Worm (Caenorhabditis elegans) whole organism, L2 larva: ENCODE results near the gene W09H1.1.

Experiments used
- ZK546.5 ChIP-seq: sonication (generic microtip); optimal IDR thresholded peaks from 2 replicates; lab custom pipeline; 2017; ENCODE audit warnings: missing biosample characterization, missing genetic modification characterization
- blmp-1 ChIP-seq: sonication (generic microtip); optimal IDR thresholded peaks from 2 replicates; lab custom pipeline; 2017; ENCODE audit warnings: missing genetic modification characterization, mild to moderate bottlenecking, missing compliant biosample characterization, antibody characterized with exemption, moderate library complexity; ENCODE audit not compliant: insufficient read depth
- ceh-82 ChIP-seq: fragments of 150-350 bp; optimal IDR thresholded peaks from 2 replicates; lab custom pipeline; 2014; ENCODE audit warnings: missing biosample characterization, missing genetic modification characterization
- snpc-4 ChIP-seq: fragments of 150-350 bp; optimal IDR thresholded peaks from 2 replicates; lab custom pipeline; 2014; ENCODE audit warnings: missing biosample characterization, missing genetic modification characterization

DNA sequence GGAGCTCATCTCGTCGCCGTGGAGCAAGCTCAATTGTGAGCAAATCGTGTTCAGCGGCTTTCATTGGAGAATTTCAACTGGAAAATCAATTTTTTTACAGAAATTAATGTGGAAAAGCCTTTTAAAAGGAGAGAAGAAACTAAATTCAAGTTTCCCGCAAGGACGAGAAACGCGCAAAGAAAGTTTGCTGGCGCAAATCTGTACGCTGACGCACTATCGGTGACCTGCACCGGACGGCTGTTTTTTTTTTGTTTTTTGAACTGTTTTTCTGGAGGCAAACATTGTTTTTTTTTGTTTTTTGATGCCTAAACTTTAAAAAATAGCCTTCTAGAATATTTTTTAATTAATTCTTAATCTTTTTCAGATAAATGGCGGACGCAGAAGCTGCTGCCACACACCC is 24.4 kb downstream of the W09H1.1 start, which contains the start of the genes hpr-17 and F32A11.1:
- TF ChIP-seq blmp-1 (tag; lab: Kevin White, UChicago) (peak; percentile 23), snpc-4 (peak; percentile 82), ZK546.5 (tag; lab: Kevin White, UChicago) (no peak), ceh-82 (tag; lab: Kevin White, UChicago) (peak; percentile 61)
